Fruit fly (Drosophila melanogaster) whole organism, embryonic: ENCODE results near the gene Teh2.

ENCODE experiments used
- Abd-B ChIP-seq: fragments of 200-800 bp; sonication (Bioruptor generic); optimal IDR thresholded peaks from 2 replicates; lab custom pipeline; 2018; ENCODE audit warnings: missing biosample characterization, mild to moderate bottlenecking, missing genetic modification characterization, moderate library complexity
- Adf1 ChIP-seq: fragments of 200-800 bp; sonication (Bioruptor generic); IDR thresholded peaks from 2 replicates; pipeline ENCODE4 v1.3.6; 2022; ENCODE audit warnings: missing biosample characterization, missing genetic modification characterization
- CG12104 ChIP-seq: fragments of 200-800 bp; sonication (Bioruptor generic); optimal IDR thresholded peaks from 3 replicates; lab custom pipeline; 2016; ENCODE audit warnings: missing biosample characterization, missing genetic modification characterization
- CG13894 ChIP-seq: fragments of 200-800 bp; sonication (Bioruptor generic); optimal IDR thresholded peaks from 3 replicates; lab custom pipeline; 2018; ENCODE audit warnings: missing biosample characterization, mild to moderate bottlenecking, missing genetic modification characterization, moderate library complexity
- CG14667 ChIP-seq: fragments of 200-800 bp; sonication (Bioruptor generic); IDR thresholded peaks from 2 replicates; pipeline ENCODE4 v1.3.6; 2022; ENCODE audit warnings: missing biosample characterization, missing genetic modification characterization
- CG14965 ChIP-seq: fragments of 200-800 bp; sonication (Bioruptor generic); optimal IDR thresholded peaks from 2 replicates; lab custom pipeline; 2016; ENCODE audit warnings: missing biosample characterization, missing genetic modification characterization, borderline replicate concordance
- CG1602 ChIP-seq: fragments of 200-800 bp; sonication (Bioruptor generic); optimal IDR thresholded peaks from 3 replicates; lab custom pipeline; 2016; ENCODE audit warnings: missing biosample characterization, missing genetic modification characterization
- CG17568 ChIP-seq: fragments of 200-800 bp; sonication (Bioruptor generic); optimal IDR thresholded peaks from 2 replicates; lab custom pipeline; 2018; ENCODE audit warnings: missing biosample characterization, mild to moderate bottlenecking, missing genetic modification characterization, moderate library complexity
- CG2116 ChIP-seq: fragments of 200-800 bp; sonication (Bioruptor generic); optimal IDR thresholded peaks from 3 replicates; lab custom pipeline; 2018; ENCODE audit warnings: missing biosample characterization, mild to moderate bottlenecking, missing genetic modification characterization
- CG2712 ChIP-seq: fragments of 200-800 bp; optimal IDR thresholded peaks from 3 replicates; lab custom pipeline; 2019; ENCODE audit warnings: missing biosample characterization, mild to moderate bottlenecking, missing genetic modification characterization, moderate library complexity
- CG32532 ChIP-seq: fragments of 200-800 bp; sonication (Bioruptor generic); IDR thresholded peaks from 2 replicates; pipeline ENCODE4 v1.3.6; 2022; ENCODE audit warnings: missing biosample characterization, missing genetic modification characterization
- CG34376 ChIP-seq: fragments of 200-800 bp; sonication (Bioruptor generic); optimal IDR thresholded peaks from 2 replicates; lab custom pipeline; 2018; ENCODE audit warnings: missing biosample characterization, mild to moderate bottlenecking, missing genetic modification characterization
- CG4404 ChIP-seq: fragments of 200-800 bp; sonication (Bioruptor generic); IDR thresholded peaks from 2 replicates; pipeline ENCODE4 v1.3.6; 2022; ENCODE audit warnings: missing biosample characterization, missing genetic modification characterization
- CG5953 ChIP-seq: fragments of 200-800 bp; sonication (Bioruptor generic); IDR thresholded peaks from 2 replicates; pipeline ENCODE4 v1.3.6; 2022; ENCODE audit warnings: missing biosample characterization, missing genetic modification characterization
- CG7963 ChIP-seq: fragments of 200-800 bp; sonication (Bioruptor generic); IDR thresholded peaks from 3 replicates; pipeline ENCODE4 v1.3.6; 2022; ENCODE audit warnings: missing biosample characterization, missing genetic modification characterization; ENCODE audit not compliant: partially characterized antibody
- CG9437 ChIP-seq: fragments of 200-800 bp; sonication (Bioruptor generic); optimal IDR thresholded peaks from 2 replicates; lab custom pipeline; 2018; ENCODE audit warnings: missing biosample characterization, mild to moderate bottlenecking, missing genetic modification characterization
- CG9817 ChIP-seq: fragments of 200-800 bp; sonication (Bioruptor generic); optimal IDR thresholded peaks from 2 replicates; lab custom pipeline; 2018; ENCODE audit warnings: missing biosample characterization, mild to moderate bottlenecking, missing genetic modification characterization, moderate library complexity
- CG9876 ChIP-seq: fragments of 200-800 bp; sonication (Bioruptor generic); optimal IDR thresholded peaks from 2 replicates; lab custom pipeline; 2016; ENCODE audit warnings: missing biosample characterization, missing genetic modification characterization
- CG9932 ChIP-seq: fragments of 200-800 bp; sonication (Bioruptor generic); IDR thresholded peaks from 2 replicates; pipeline ENCODE4 v1.3.6; 2022; ENCODE audit warnings: missing biosample characterization, missing genetic modification characterization
- Drgx ChIP-seq: fragments of 200-800 bp; sonication (Bioruptor generic); IDR thresholded peaks from 2 replicates; pipeline ENCODE4 v1.3.6; 2022; ENCODE audit warnings: missing biosample characterization, missing genetic modification characterization
- Ets97D ChIP-seq: fragments of 200-800 bp; sonication (Bioruptor generic); optimal IDR thresholded peaks from 3 replicates; lab custom pipeline; 2016; ENCODE audit warnings: missing biosample characterization, missing genetic modification characterization
- Gug ChIP-seq: fragments of 200-800 bp; sonication (Bioruptor generic); IDR thresholded peaks from 4 replicates; pipeline ENCODE4 v1.3.6; 2022; ENCODE audit warnings: missing biosample characterization, missing genetic modification characterization
- H2.0 ChIP-seq: fragments of 200-800 bp; sonication (Bioruptor generic); IDR thresholded peaks from 2 replicates; pipeline ENCODE4 v1.3.6; 2022; ENCODE audit warnings: missing biosample characterization, missing genetic modification characterization
- HLH3B ChIP-seq: fragments of 200-800 bp; sonication (Bioruptor generic); IDR thresholded peaks from 2 replicates; pipeline ENCODE4 v1.3.6; 2022; ENCODE audit warnings: missing biosample characterization, missing genetic modification characterization
- HLH54F ChIP-seq: fragments of 200-800 bp; sonication (Bioruptor generic); optimal IDR thresholded peaks from 3 replicates; lab custom pipeline; 2016; ENCODE audit warnings: missing biosample characterization, missing genetic modification characterization
- Jarid2 ChIP-seq: fragments of 200-800 bp; sonication (Bioruptor generic); optimal IDR thresholded peaks from 3 replicates; lab custom pipeline; 2017; ENCODE audit warnings: mild to moderate bottlenecking, missing biosample characterization, missing genetic modification reagents, missing genetic modification characterization
- Kr ChIP-seq: fragments of 200-800 bp; sonication (Bioruptor generic); optimal IDR thresholded peaks from 2 replicates; lab custom pipeline; 2017; ENCODE audit warnings: missing biosample characterization, mild to moderate bottlenecking, missing genetic modification characterization
- Mad ChIP-seq: fragments of 200-800 bp; sonication (Bioruptor generic); optimal IDR thresholded peaks from 2 replicates; lab custom pipeline; 2016; ENCODE audit warnings: missing biosample characterization, missing genetic modification characterization
- Meics ChIP-seq: fragments of 200-800 bp; sonication (Bioruptor generic); optimal IDR thresholded peaks from 2 replicates; lab custom pipeline; 2017; ENCODE audit warnings: missing biosample characterization, mild to moderate bottlenecking, missing genetic modification characterization
- Ravus ChIP-seq: fragments of 200-800 bp; sonication (Bioruptor generic); IDR thresholded peaks from 2 replicates; pipeline ENCODE4 v1.3.6; 2022; ENCODE audit warnings: missing biosample characterization, missing genetic modification characterization
- Sry-δ ChIP-seq: fragments of 200-800 bp; sonication (Bioruptor generic); optimal IDR thresholded peaks from 2 replicates; lab custom pipeline; 2016; ENCODE audit warnings: missing biosample characterization, missing genetic modification characterization
- TFAM ChIP-seq: fragments of 200-800 bp; sonication (Bioruptor generic); optimal IDR thresholded peaks from 2 replicates; lab custom pipeline; 2017; ENCODE audit warnings: missing biosample characterization, missing genetic modification characterization, inconsistent platforms
- Xrp1 ChIP-seq: fragments of 200-800 bp; sonication (Bioruptor generic); IDR thresholded peaks from 2 replicates; pipeline ENCODE4 v1.3.6; 2022; ENCODE audit warnings: missing biosample characterization, missing genetic modification characterization
- al ChIP-seq: fragments of 200-800 bp; sonication (Bioruptor generic); IDR thresholded peaks from 2 replicates; pipeline ENCODE4 v1.3.6; 2022; ENCODE audit warnings: missing biosample characterization, missing genetic modification characterization
- amos ChIP-seq: fragments of 200-800 bp; sonication (Bioruptor generic); IDR thresholded peaks from 2 replicates; pipeline ENCODE4 v1.3.6; 2022; ENCODE audit warnings: missing biosample characterization, missing genetic modification characterization; ENCODE audit not compliant: partially characterized antibody
- bbx ChIP-seq: fragments of 200-800 bp; sonication (Bioruptor generic); IDR thresholded peaks from 2 replicates; pipeline ENCODE4 v1.3.6; 2022; ENCODE audit warnings: missing biosample characterization, missing genetic modification characterization; ENCODE audit not compliant: partially characterized antibody
- chif ChIP-seq, 2 experiments: fragments of 200-800 bp; sonication (Bioruptor generic); optimal IDR thresholded peaks; 3 replicates each; lab custom pipeline; 2016; ENCODE audit warnings: missing biosample characterization in 2 of 2, missing genetic modification characterization in 2 of 2
- crp ChIP-seq, 2 experiments: fragments of 200-800 bp; sonication (Bioruptor generic); optimal IDR thresholded peaks; 2 replicates in 1 of 2; 3 replicates in 1 of 2; lab custom pipeline; 2017; ENCODE audit warnings: missing biosample characterization in 2 of 2, missing genetic modification characterization in 2 of 2, mild to moderate bottlenecking in 1 of 2, moderate library complexity in 1 of 2
- kni ChIP-seq: fragments of 200-800 bp; sonication (Bioruptor generic); optimal IDR thresholded peaks from 3 replicates; lab custom pipeline; 2017; ENCODE audit warnings: mild to moderate bottlenecking, missing biosample characterization, missing genetic modification reagents, missing genetic modification characterization
- lov ChIP-seq, 2 experiments: fragments of 200-800 bp in 1 of 2; fragments of >200 bp in 1 of 2; sonication (Bioruptor generic) in 1 of 2; IDR thresholded peaks in 1 of 2; optimal IDR thresholded peaks in 1 of 2; 2 replicates in 1 of 2; 3 replicates in 1 of 2; pipeline versions ENCODE4 v1.3.6 to Lab custom; 2017 to 2022; ENCODE audit warnings: missing biosample characterization in 1 of 2, missing genetic modification characterization in 1 of 2
- pfk ChIP-seq: fragments of 200-800 bp; sonication (Bioruptor generic); optimal IDR thresholded peaks from 2 replicates; lab custom pipeline; 2018; ENCODE audit warnings: missing biosample characterization, mild to moderate bottlenecking, missing genetic modification characterization, moderate library complexity
- pho ChIP-seq: fragments of 200-800 bp; sonication (Bioruptor generic); optimal IDR thresholded peaks from 2 replicates; lab custom pipeline; 2016; ENCODE audit warnings: missing biosample characterization, missing genetic modification characterization
- pros ChIP-seq: fragments of 200-800 bp; sonication (Bioruptor generic); optimal IDR thresholded peaks from 3 replicates; lab custom pipeline; 2019; ENCODE audit warnings: missing biosample characterization, mild to moderate bottlenecking, missing genetic modification characterization, moderate library complexity
- row ChIP-seq: fragments of 200-800 bp; sonication (Bioruptor generic); IDR thresholded peaks from 3 replicates; pipeline ENCODE4 v1.3.6; 2022; ENCODE audit warnings: missing biosample characterization, missing genetic modification characterization
- sd ChIP-seq: fragments of 200-800 bp; sonication (Bioruptor generic); optimal IDR thresholded peaks from 3 replicates; lab custom pipeline; 2018; ENCODE audit warnings: missing biosample characterization, mild to moderate bottlenecking, missing genetic modification characterization, moderate library complexity
- tna ChIP-seq: fragments of 200-800 bp; sonication (Bioruptor generic); IDR thresholded peaks from 2 replicates; pipeline ENCODE4 v1.3.6; 2022; ENCODE audit warnings: missing biosample characterization, missing genetic modification characterization; ENCODE audit not compliant: partially characterized antibody
- toy ChIP-seq: fragments of 200-800 bp; sonication (Bioruptor generic); IDR thresholded peaks from 2 replicates; pipeline ENCODE4 v1.3.6; 2022; ENCODE audit warnings: missing biosample characterization, missing genetic modification characterization
- ttk ChIP-seq: fragments of 200-800 bp; sonication (Bioruptor generic); IDR thresholded peaks from 2 replicates; pipeline ENCODE4 v2.1.2; 2022; ENCODE audit warnings: missing biosample characterization, missing genetic modification characterization
- unpg ChIP-seq: fragments of 200-800 bp; sonication (Bioruptor generic); optimal IDR thresholded peaks from 3 replicates; lab custom pipeline; 2018; ENCODE audit warnings: missing biosample characterization, mild to moderate bottlenecking, missing genetic modification characterization, moderate library complexity

The Teh2 gene

dm6 chr3L:4138804-4139521 is 48.9 kb downstream of the Teh2 start, which contains the start of the genes Rop and Ras64B (continued):
- peak; percentile 99 for TF ChIP-seq Sry-δ (GFP tag; lab: Kevin White, UChicago)
- peak; percentile 6 for TF ChIP-seq pho (GFP tag; lab: Kevin White, UChicago)
- TF ChIP-seq toy (GFP tag; lab: Robert Waterston, UW) = no peak
- peak; percentile 32 for TF ChIP-seq HLH54F (GFP tag; lab: Kevin White, UChicago)
- peak; percentile 62 for TF ChIP-seq Jarid2 (GFP tag; lab: Kevin White, UChicago)
- TF ChIP-seq HLH3B (GFP tag; lab: Robert Waterston, UW) = no peak
- TF ChIP-seq CG9817 (tag; lab: Kevin White, UChicago) = peak; percentile 17
- peak; percentile 67 for TF ChIP-seq sd (tag; lab: Kevin White, UChicago)
- peak; percentile 82 for TF ChIP-seq Ets97D (GFP tag; lab: Kevin White, UChicago)
- no peak for TF ChIP-seq Kr (GFP tag; lab: Kevin White, UChicago)
- peak; percentile 94 for TF ChIP-seq amos
- TF ChIP-seq CG14965 = no peak
- no peak for TF ChIP-seq CG1602
- TF ChIP-seq CG9437 = no peak
- peak; percentile 41; the same call in 1 of the 2 replicates for TF ChIP-seq CG32532 (GFP tag; lab: Robert Waterston, UW)
- peak; percentile 77 for TF ChIP-seq CG7963 (GFP tag; lab: Robert Waterston, UW)
- no peak for TF ChIP-seq Xrp1 (GFP tag; lab: Robert Waterston, UW)
- TF ChIP-seq CG4404 = no peak
- TF ChIP-seq lov (optimal IDR thresholded peaks at IDR 0.05; lab: Kevin White, UChicago) = no peak
- no peak for TF ChIP-seq lov (GFP tag; IDR thresholded peaks at IDR 0.05; lab: Robert Waterston, UW)
- TF ChIP-seq Adf1 (GFP tag; lab: Robert Waterston, UW) = peak; percentile 56
- TF ChIP-seq CG5953 (GFP tag; lab: Robert Waterston, UW) = no peak
- TF ChIP-seq CG9932 (GFP tag; lab: Robert Waterston, UW) = peak; percentile 52
- TF ChIP-seq row = peak; percentile 39; the same call in 1 of the 3 replicates
- TF ChIP-seq CG17568 = no peak
- no peak for TF ChIP-seq Gug
- no peak for TF ChIP-seq CG12104 (GFP tag; lab: Kevin White, UChicago)
- peak; percentile 65 for TF ChIP-seq tna (GFP tag; lab: Robert Waterston, UW)
- TF ChIP-seq al (GFP tag; lab: Robert Waterston, UW) = no peak
- no peak for TF ChIP-seq ttk (GFP tag; lab: Robert Waterston, UW)
- peak; percentile 29 for TF ChIP-seq unpg (GFP tag; lab: Kevin White, UChicago)
- no peak for TF ChIP-seq CG14667 (GFP tag; lab: Robert Waterston, UW)
- no peak for TF ChIP-seq Drgx (GFP tag; lab: Robert Waterston, UW)
- no peak for TF ChIP-seq pros (GFP tag; lab: Kevin White, UChicago)
- TF ChIP-seq bbx (GFP tag; lab: Robert Waterston, UW) = peak; percentile 81
- TF ChIP-seq TFAM (GFP tag; lab: Kevin White, UChicago) = no peak
- TF ChIP-seq Ravus (GFP tag; lab: Robert Waterston, UW) = no peak
- peak; percentile 65 for TF ChIP-seq CG34376 (GFP tag; lab: Kevin White, UChicago)
- no peak for TF ChIP-seq kni (GFP tag; lab: Kevin White, UChicago)
- peak in 1 of 2 experiments; percentile 25 for TF ChIP-seq crp (GFP tag; optimal IDR thresholded peaks at IDR 0.05; lab: Kevin White, UChicago)
- TF ChIP-seq chif (GFP tag; optimal IDR thresholded peaks at IDR 0.05; lab: Kevin White, UChicago) = no peak
- peak; percentile 41 for TF ChIP-seq CG13894 (tag; lab: Kevin White, UChicago)
- peak; percentile 58 for TF ChIP-seq CG2116 (GFP tag; lab: Kevin White, UChicago)
- no peak for TF ChIP-seq Mad (GFP tag; lab: Kevin White, UChicago)
- no peak for TF ChIP-seq CG9876 (GFP tag; lab: Kevin White, UChicago)
- TF ChIP-seq CG2712 (tag; lab: Kevin White, UChicago) = peak; percentile 51
- TF ChIP-seq H2.0 (GFP tag; lab: Robert Waterston, UW) = no peak
- TF ChIP-seq Meics (GFP tag; lab: Kevin White, UChicago) = peak; percentile 31
- TF ChIP-seq Abd-B (GFP tag; lab: Kevin White, UChicago) = peak; percentile 51
- no peak for TF ChIP-seq pfk (GFP tag; lab: Kevin White, UChicago)
